Worm (Caenorhabditis elegans): ENCODE measurements around the gene scl-8.

The scl-8 gene

DNA sequence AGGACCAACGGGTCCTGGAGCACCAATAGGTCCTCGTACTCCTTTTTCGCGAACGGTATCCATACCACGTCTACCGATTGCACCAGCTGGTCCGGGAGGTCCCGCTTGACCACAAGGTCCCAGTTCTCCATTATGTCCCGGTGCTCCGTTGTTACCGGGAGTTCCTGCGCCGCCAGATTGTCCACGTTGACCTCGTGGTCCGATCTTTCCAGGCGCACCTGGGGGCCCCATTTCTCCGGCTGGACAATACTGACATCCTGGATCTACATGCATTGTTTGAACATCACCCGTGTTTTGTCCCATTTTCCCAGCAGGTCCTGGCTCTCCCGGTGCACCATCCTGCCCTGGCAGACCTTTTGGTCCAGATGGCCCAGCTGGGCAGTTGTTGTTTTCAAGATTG lies 5.5 kb upstream of the scl-8 start:
- TF ChIP-seq unc-130 (tag; optimal IDR thresholded peaks at IDR 0.05) (no peak), ama-1 (optimal IDR thresholded peaks at IDR 0.05) (no peak), fkh-4 (tag; optimal IDR thresholded peaks at IDR 0.05; ENCODE audit: borderline replicate concordance) (no peak), unc-30 (tag; optimal IDR thresholded peaks at IDR 0.05) (no peak), nhr-84 (tag; optimal IDR thresholded peaks at IDR 0.05) (no peak), pax-3 (tag; optimal IDR thresholded peaks at IDR 0.05) (no peak), vab-15 (tag; optimal IDR thresholded peaks at IDR 0.05) (no peak), C16A3.4 (tag; optimal IDR thresholded peaks at IDR 0.05) (no peak), sup-37 (GFP tag; optimal IDR thresholded peaks at IDR 0.05) (no peak), fos-1 (tag; optimal IDR thresholded peaks at IDR 0.05) (no peak), grh-1 (GFP tag; IDR thresholded peaks at IDR 0.05) (no peak), hlh-17 (GFP tag; optimal IDR thresholded peaks at IDR 0.05; ENCODE audit: borderline replicate concordance) (no peak), elt-2 (tag; optimal IDR thresholded peaks at IDR 0.05) (no peak)

DNA sequence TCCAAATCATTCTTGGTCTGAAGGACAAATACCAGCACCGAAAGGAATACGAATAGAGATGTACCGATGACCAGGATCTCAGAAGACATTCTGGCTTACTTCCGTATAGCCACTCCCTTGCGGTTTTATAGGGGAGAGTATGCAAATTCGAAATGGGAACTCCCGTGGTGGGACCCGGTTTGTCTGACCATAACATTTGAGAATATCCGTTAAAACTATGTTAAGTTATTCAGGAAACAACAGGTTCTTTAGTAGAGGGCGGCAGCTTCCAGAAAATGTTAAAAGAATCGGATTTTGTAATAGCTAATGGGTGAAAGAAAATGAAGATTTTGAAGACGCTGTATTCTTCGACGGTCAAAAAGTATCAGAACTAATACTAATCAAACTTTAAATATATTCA lies 4.3 kb upstream of the scl-8 start, which contains the start of gene col-131:
TSS of gene col-131 (minus strand) at position 101 of the 400 bp plus-strand sequence.
- TF ChIP-seq swsn-7 (tag; optimal IDR thresholded peaks at IDR 0.05): no peak
- no peak for TF ChIP-seq egl-13 (tag; optimal IDR thresholded peaks at IDR 0.05)
- TF ChIP-seq C16A3.4 (tag; optimal IDR thresholded peaks at IDR 0.05): no peak
- TF ChIP-seq F16B12.6 (tag; optimal IDR thresholded peaks at IDR 0.05): no peak
- TF ChIP-seq vab-15 (tag; optimal IDR thresholded peaks at IDR 0.05): no peak
- TF ChIP-seq nhr-71 (tag; optimal IDR thresholded peaks at IDR 0.05): no peak

DNA sequence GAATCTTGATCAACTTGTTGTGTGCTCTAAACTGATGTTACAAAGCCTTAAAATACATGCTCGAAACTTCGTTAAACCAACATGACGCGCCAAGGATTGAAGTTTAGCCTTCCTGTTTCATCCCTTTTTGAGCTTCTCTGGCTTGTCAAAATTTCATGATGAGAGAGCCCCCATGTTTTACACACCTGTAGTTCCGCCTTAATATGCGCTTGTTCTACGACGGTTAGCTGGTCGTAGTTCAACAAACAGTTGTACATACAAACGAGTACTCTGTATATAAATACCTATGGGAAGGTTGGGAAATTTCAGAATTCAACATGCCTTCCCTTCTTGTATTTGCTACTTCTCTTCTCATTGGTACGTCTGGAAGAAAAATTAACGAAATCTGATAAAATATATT lies 3.1 kb upstream of the scl-8 start, which contains the start of gene scl-6:
TSS of gene scl-6 (plus strand) at position 301 of the 400 bp plus-strand sequence.
- TF ChIP-seq nhr-28 (tag; optimal IDR thresholded peaks at IDR 0.05): no peak
- TF ChIP-seq dpl-1 (GFP tag; optimal IDR thresholded peaks at IDR 0.05): no peak
- TF ChIP-seq swsn-7 (tag; optimal IDR thresholded peaks at IDR 0.05): no peak
- no peak for TF ChIP-seq lin-15B (tag; optimal IDR thresholded peaks at IDR 0.05)
- TF ChIP-seq fkh-4 (tag; optimal IDR thresholded peaks at IDR 0.05; ENCODE audit: borderline replicate concordance): no peak
- no peak for TF ChIP-seq aly-2 (tag; optimal IDR thresholded peaks at IDR 0.05)
- no peak for TF ChIP-seq egl-27 (tag; optimal IDR thresholded peaks at IDR 0.05)
- TF ChIP-seq nhr-12 (tag; optimal IDR thresholded peaks at IDR 0.05): no peak
- TF ChIP-seq grh-1 (GFP tag; IDR thresholded peaks at IDR 0.05): no peak
- TF ChIP-seq efl-3 (GFP tag; optimal IDR thresholded peaks at IDR 0.05): no peak

DNA sequence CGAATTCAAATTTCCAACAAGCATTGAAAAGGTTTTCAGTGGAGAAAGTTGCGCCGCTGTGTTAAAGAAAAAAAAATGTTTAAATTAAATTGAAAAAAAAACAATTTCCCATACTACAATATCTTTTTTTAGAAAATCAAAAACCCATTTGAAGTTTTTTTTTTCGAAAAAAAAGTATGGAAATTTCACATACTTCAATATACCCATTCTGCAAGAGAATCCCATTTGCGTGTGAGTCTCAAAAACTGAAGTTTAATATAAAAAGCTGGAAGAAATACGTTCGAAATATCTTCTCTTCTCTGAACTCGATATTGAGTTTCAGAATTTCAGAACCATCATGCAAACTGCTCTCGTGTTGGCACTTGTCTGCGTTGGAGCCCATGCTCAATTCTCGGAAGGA lies 1.4 kb upstream of the scl-8 start, which contains the start of gene scl-7:
TSS of gene scl-7 (plus strand) at position 301 of the 400 bp plus-strand sequence.
- no peak for TF ChIP-seq swsn-7 (tag; optimal IDR thresholded peaks at IDR 0.05)
- TF ChIP-seq sptf-1 (tag; optimal IDR thresholded peaks at IDR 0.05): no peak
- no peak for TF ChIP-seq ceh-8 (GFP tag; optimal IDR thresholded peaks at IDR 0.05)
- TF ChIP-seq fkh-10 (GFP tag; optimal IDR thresholded peaks at IDR 0.05): no peak
- no peak for TF ChIP-seq zag-1 (tag; optimal IDR thresholded peaks at IDR 0.05)
- TF ChIP-seq hlh-4 (tag; optimal IDR thresholded peaks at IDR 0.05): no peak
- TF ChIP-seq snu-23 (GFP tag; optimal IDR thresholded peaks at IDR 0.05): no peak
- no peak for TF ChIP-seq ces-1 (GFP tag; optimal IDR thresholded peaks at IDR 0.05)
- no peak for TF ChIP-seq ceh-63 (GFP tag; optimal IDR thresholded peaks at IDR 0.05)

DNA sequence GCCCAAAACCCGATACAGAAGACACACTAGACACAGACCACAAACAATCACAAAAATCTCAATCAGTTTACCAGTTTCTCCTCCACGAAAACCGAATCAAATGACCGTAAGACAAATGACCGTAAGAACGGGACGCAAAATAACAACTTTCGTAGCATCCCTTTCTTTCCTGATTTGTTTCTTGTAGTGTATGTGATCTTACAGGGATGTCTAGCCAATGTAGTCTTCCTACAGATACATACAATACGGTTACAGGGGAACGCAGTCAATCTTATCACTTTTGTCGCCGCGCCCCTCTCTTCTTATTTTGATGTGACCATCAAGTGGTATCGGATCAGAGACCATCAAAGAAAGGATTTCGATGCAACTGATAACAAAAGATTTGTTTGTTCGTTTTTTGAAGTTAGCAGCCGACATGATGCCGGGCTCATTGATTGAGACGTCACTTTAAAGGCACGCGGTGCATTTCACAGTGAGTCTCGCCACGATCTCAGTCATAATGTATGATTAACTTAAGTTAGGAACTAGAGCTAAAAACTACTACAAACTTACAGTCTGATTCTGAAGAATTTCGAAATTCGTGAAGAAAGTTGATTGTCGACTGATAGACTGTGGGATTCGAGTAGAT lies 4.2 kb downstream of the scl-8 start:
- TF ChIP-seq elt-3 (tag; optimal IDR thresholded peaks at IDR 0.05) (peak in 4 of 6 experiments; percentile 14 to 67 (median 36)), nhr-20 (tag; optimal IDR thresholded peaks at IDR 0.05) (peak; percentile 65), egl-13 (tag; optimal IDR thresholded peaks at IDR 0.05) (no peak), lin-14 (GFP tag; optimal IDR thresholded peaks at IDR 0.05) (peak; percentile 71), fkh-10 (GFP tag; optimal IDR thresholded peaks at IDR 0.05) (no peak), dpl-1 (GFP tag; optimal IDR thresholded peaks at IDR 0.05) (peak in 1 of 3 experiments; percentile 3), nhr-12 (tag; optimal IDR thresholded peaks at IDR 0.05) (no peak), mdl-1 (tag; optimal IDR thresholded peaks at IDR 0.05) (peak in 1 of 2 experiments; percentile 32), lin-35 (GFP tag; optimal IDR thresholded peaks at IDR 0.05) (peak in 1 of 2 experiments; percentile 45), blmp-1 (tag; optimal IDR thresholded peaks at IDR 0.05) (peak; percentile 69), snu-23 (GFP tag; optimal IDR thresholded peaks at IDR 0.05) (peak; percentile 42), grh-1 (GFP tag; IDR thresholded peaks at IDR 0.05) (0 out of 2 replicates have a peak, but pooled peaks have one; percentile 8), mab-9 (GFP tag; IDR thresholded peaks at IDR 0.05) (no peak), nhr-90 (tag; optimal IDR thresholded peaks at IDR 0.05; ENCODE audit: poor library complexity) (peak; percentile 38), nhr-71 (tag; optimal IDR thresholded peaks at IDR 0.05) (peak; percentile 63), nhr-19 (GFP tag; conservative IDR thresholded peaks at IDR 0.05) (peak; percentile 34; the same call in 1 of the 2 replicates), ztf-4 (tag; optimal IDR thresholded peaks at IDR 0.05) (peak; percentile 3), nhr-85 (tag) (peak; percentile 93)
